Worm (Caenorhabditis elegans): Measurements from ENCODE around the gene C35B8.3.

The C35B8.3 gene

ce11 chrX:9206731-9207130 is 7.0 kb upstream of the C35B8.3 start:
- no peak for TF ChIP-seq unc-62 (GFP tag; optimal IDR thresholded peaks at IDR 0.05)

- no peak for TF ChIP-seq unc-62 (GFP tag; optimal IDR thresholded peaks at IDR 0.05)
These were observed 5.2 kb upstream of the C35B8.3 start for ce11 chrX:9208492-9208891.

ce11 chrX:9208933-9209332 is 4.8 kb upstream of the C35B8.3 start:
- no peak for TF ChIP-seq unc-62 (GFP tag; optimal IDR thresholded peaks at IDR 0.05)

ce11 chrX:9210086-9210485 is 3.6 kb upstream of the C35B8.3 start:
- TF ChIP-seq unc-62 (GFP tag; optimal IDR thresholded peaks at IDR 0.05), result no peak

DNA sequence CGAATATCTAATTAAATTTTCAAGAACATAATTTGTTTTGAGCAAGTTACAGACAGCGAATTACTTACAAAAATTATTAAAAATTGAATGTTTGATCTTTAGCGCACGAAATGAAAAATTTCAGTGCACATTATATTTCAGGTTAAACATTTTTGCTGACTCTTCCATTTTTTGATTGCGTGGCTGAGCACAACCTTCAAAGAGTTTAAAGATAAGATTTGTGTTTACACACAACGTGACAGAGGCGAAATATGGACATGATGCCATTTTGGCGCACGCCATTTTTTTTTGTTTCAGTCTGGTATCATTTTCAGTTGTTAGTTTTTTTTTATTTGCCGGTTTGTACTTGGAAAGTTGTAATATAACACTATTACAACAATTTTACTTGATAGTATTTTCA is 1.0 kb upstream of the C35B8.3 start:
- TF ChIP-seq unc-62 (GFP tag; optimal IDR thresholded peaks at IDR 0.05), result no peak

DNA sequence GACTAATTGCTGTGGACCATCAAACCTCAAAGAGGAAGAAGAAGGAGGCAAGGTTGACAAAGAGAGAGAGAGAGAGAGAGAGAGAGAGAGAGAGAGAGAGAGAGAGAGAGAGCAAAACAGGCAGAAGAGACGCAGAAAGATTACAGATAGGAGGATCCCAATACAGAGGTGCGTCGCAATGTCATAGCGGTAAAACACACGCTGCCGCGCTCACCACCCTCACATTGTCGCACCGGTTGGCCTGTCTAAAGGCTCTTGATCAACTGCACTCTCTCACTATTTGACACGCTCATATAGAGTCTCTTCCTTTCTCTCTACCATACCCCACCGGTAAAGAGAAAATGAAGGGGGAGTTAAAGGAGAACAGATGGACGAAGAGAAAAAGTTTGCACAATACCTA is 11.6 kb downstream of the C35B8.3 start:
- TF ChIP-seq unc-62 (GFP tag; optimal IDR thresholded peaks at IDR 0.05), result no peak

- no peak for TF ChIP-seq unc-62 (GFP tag; optimal IDR thresholded peaks at IDR 0.05)
These were observed 13.2 kb downstream of the C35B8.3 start for ce11 chrX:9226904-9227303.

- no peak for TF ChIP-seq unc-62 (GFP tag; optimal IDR thresholded peaks at IDR 0.05)
These were observed 14.7 kb downstream of the C35B8.3 start for ce11 chrX:9228441-9228840.

- TF ChIP-seq unc-62 (GFP tag; optimal IDR thresholded peaks at IDR 0.05), result no peak
These were observed 16.6 kb downstream of the C35B8.3 start for ce11 chrX:9230322-9230721.

DNA sequence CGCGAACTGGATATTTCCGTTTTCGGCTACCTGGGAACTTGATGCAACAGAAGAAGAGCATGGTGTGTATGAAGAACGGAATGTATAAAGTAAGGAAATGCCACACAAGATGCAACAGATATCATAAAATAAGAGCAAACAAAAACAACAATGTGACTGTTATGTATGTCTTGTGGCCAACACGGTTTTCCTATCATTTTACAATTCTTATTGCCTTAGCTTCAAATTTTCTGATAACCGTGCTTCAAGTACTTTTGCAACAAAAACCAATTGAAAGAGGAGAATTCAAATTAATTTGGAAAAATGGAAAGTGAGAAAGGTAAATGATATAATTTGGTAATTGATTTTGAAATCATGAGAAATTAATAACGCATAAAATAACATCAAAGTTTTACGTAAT is 17.8 kb downstream of the C35B8.3 start:
- no peak for TF ChIP-seq unc-62 (GFP tag; optimal IDR thresholded peaks at IDR 0.05)

DNA sequence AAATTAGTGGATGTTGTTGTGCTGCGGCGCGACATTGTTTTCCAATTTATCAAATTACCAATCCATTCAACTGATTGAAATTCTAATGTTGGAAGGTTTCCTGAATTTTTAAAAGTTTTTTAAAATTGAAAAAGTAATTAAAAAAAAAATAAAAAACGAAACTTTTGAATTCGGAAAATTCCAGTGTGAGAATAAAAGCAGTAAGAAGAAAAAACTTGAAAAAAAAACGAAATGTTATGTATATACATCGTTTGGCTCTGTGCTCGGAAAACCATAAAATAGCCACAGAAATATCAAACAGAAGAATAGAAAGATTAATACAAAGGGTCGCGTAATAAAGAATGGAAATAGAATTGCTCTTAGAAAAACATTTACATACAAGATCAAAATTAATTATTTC is 18.3 kb downstream of the C35B8.3 start, which contains the start of gene vav-1:
vav-1 (minus strand) TSS at position 101 of the 400 bp plus-strand sequence.
- TF ChIP-seq unc-62 (GFP tag; optimal IDR thresholded peaks at IDR 0.05), result no peak

ce11 chrX:9233805-9234204 is 20.1 kb downstream of the C35B8.3 start:
- no peak for TF ChIP-seq unc-62 (GFP tag; optimal IDR thresholded peaks at IDR 0.05)

DNA sequence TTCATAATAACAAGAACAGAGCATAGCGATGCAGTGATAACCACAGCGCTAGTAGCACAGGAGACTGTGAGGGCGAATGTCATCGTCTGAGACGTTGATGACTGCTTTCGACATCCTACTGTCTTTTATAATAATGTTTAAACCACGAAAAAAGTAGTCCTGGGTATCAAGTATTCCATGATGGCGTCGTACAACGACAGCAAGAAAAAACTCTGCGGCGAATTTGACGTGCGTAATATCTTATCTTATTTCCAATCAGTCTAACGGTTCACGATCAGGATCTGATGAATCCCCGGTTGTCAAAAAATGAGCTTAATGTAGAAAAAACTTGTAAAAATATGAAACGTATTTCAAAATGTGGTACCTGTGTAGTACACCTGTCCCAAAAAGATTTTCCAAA is 20.8 kb downstream of the C35B8.3 start, which contains the start of gene col-175:
col-175 (minus strand) TSS at position 101 of the 400 bp plus-strand sequence.
- no peak for TF ChIP-seq unc-62 (GFP tag; optimal IDR thresholded peaks at IDR 0.05)

DNA sequence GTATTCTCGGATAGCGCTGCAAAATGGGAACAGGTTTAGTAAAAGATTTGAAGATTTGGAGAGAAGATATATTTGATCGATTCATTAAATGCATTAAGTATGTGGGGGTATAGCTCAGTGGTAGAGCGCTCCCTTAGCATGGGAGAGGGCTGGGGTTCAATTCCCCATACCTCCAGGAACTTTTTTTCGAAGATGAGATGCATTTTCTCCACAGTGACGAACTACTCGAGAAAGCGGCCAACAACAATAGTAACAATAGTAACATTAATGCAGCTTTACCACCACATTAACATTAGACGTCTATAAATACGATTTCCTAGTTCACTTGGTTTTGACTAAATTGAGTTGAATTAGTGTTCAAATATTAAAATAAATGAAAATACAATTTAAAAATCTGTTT is 24.0 kb downstream of the C35B8.3 start:
- TF ChIP-seq unc-62 (GFP tag; optimal IDR thresholded peaks at IDR 0.05), result no peak

DNA sequence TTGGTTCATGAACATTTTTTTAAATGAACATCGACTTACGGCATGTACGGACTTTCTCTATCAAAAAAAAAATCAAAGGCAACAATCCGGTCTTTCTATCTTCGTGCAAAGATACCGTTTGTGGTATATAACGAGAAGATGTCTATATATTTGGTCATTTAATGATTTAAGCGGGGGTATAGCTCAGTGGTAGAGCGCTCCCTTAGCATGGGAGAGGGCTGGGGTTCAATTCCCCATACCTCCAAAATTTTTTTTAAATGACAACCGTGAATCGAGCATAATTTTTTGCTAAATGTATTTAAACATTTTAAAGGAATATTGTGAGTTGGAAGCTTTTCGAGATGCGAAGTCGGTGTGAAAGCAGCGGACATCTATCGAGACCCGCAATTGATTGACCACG is 25.0 kb downstream of the C35B8.3 start:
- no peak for TF ChIP-seq unc-62 (GFP tag; optimal IDR thresholded peaks at IDR 0.05)

- TF ChIP-seq unc-62 (GFP tag; optimal IDR thresholded peaks at IDR 0.05), result no peak
These were observed 28.4 kb downstream of the C35B8.3 start, which contains the start of gene lgc-4 for ce11 chrX:9242123-9242522. TSS of gene lgc-4 (minus strand) at chrX:9242223.

DNA sequence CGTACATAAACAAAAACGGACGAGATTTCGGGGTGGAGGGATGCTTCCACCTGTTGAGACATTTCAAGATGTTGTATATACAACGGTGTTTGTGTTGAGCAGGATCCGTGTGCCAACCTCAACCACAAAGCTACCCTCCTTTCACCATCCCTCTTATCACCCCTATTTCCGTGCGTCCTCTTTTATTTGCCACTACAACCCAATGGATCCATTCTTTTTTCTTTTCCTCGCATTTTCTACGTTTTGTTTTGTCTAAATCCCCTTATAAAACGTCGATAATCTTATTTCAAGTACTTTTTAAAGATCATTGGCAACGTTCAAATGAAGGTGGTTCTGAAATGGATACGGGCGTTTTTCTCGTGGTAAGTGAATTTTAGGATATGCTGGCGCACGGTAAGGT is 29.5 kb downstream of the C35B8.3 start, which contains the start of gene gpa-12:
gpa-12 (plus strand) TSS at position 301 of the 400 bp plus-strand sequence.
- TF ChIP-seq unc-62 (GFP tag; optimal IDR thresholded peaks at IDR 0.05), result no peak

- no peak for TF ChIP-seq unc-62 (GFP tag; optimal IDR thresholded peaks at IDR 0.05)
These were observed 32.9 kb downstream of the C35B8.3 start for ce11 chrX:9246625-9247024.
